Worm (Caenorhabditis elegans) whole organism, L4 larva: Measurements from ENCODE around the gene T12B5.15.

ENCODE experiments used
- Y48G9A.11 ChIP-seq: fragments of 200-800 bp; sonication (Bioruptor generic); IDR thresholded peaks from 2 replicates; pipeline ENCODE4 v1.3.6; 2022; ENCODE audit warnings: missing genetic modification reagents, missing genetic modification characterization, missing compliant biosample characterization
- dmd-8 ChIP-seq: fragments of 200-800 bp; sonication (Bioruptor generic); IDR thresholded peaks from 2 replicates; pipeline ENCODE4 v1.3.6; 2022; ENCODE audit warnings: missing genetic modification characterization, missing compliant biosample characterization
- fos-1 ChIP-seq: fragments of 150-350 bp; optimal IDR thresholded peaks from 2 replicates; lab custom pipeline; 2014; ENCODE audit warnings: missing biosample characterization, missing genetic modification characterization
- lin-1 ChIP-seq: fragments of 200-800 bp; sonication (Bioruptor generic); IDR thresholded peaks from 2 replicates; pipeline ENCODE4 v1.3.6; 2022; ENCODE audit warnings: missing genetic modification reagents, missing genetic modification characterization, missing compliant biosample characterization
- nhr-102 ChIP-seq: sonication (generic microtip); optimal IDR thresholded peaks from 2 replicates; lab custom pipeline; 2016; ENCODE audit warnings: mild to moderate bottlenecking, missing genetic modification characterization, moderate library complexity, missing compliant biosample characterization
- skn-1 ChIP-seq: fragments of 150-350 bp; optimal IDR thresholded peaks from 2 replicates; lab custom pipeline; 2014; ENCODE audit warnings: missing biosample characterization, missing genetic modification characterization

DNA sequence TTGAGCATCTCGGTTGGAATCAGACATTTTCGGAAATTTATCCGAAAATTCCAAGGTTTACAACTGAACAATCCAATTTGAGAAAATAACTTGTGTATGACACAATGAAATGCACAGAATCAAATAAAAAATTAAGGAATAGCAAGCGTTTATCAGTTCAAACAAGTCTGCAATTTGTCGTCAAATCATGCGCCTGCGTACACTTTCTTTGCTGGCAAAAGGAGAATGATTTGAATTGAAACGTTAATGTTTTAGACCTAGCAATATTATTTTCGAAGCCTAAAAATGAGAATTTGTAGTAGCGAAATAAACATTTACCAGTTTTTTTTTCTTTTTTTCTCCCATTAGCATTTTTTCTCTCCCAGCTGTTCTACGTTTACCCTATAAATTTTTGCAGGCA, 4.0 kb downstream of the T12B5.15 start, which contains the start of the genes fbxa-67 and fbxa-11:
- no peak for TF ChIP-seq nhr-102 (tag; lab: Kevin White, UChicago)
- TF ChIP-seq skn-1 (tag; lab: Kevin White, UChicago) = no peak
- no peak for TF ChIP-seq lin-1 (GFP tag; lab: Robert Waterston, UW)
- TF ChIP-seq Y48G9A.11 (GFP tag; lab: Robert Waterston, UW) = no peak
- no peak for TF ChIP-seq fos-1 (tag; lab: Kevin White, UChicago)
- TF ChIP-seq dmd-8 (GFP tag; lab: Robert Waterston, UW) = no peak
